Worm (Caenorhabditis elegans) whole organism, L2 larva: ENCODE results near the gene Y64G10A.10.

ENCODE experiments used
- ZK546.5 ChIP-seq: sonication (generic microtip); optimal IDR thresholded peaks from 2 replicates; lab custom pipeline; 2017; ENCODE audit warnings: missing biosample characterization, missing genetic modification characterization
- alr-1 ChIP-seq: fragments of 150-350 bp; optimal IDR thresholded peaks from 2 replicates; lab custom pipeline; 2014; ENCODE audit warnings: missing biosample characterization, missing genetic modification characterization
- egl-27 ChIP-seq: sonication (generic microtip); optimal IDR thresholded peaks from 3 replicates; lab custom pipeline; 2017; ENCODE audit warnings: missing biosample characterization, missing genetic modification reagents, missing genetic modification characterization
- elt-1 ChIP-seq: fragments of 150-350 bp; optimal IDR thresholded peaks from 2 replicates; lab custom pipeline; 2014; ENCODE audit warnings: missing biosample characterization, missing genetic modification characterization
- lin-13 ChIP-seq: fragments of 150-350 bp; optimal IDR thresholded peaks from 2 replicates; lab custom pipeline; 2014; ENCODE audit warnings: missing biosample characterization, missing genetic modification reagents, missing genetic modification characterization
- mdl-1 ChIP-seq, 2 experiments: fragments of 150-350 bp in 1 of 2; sonication (generic microtip) in 1 of 2; optimal IDR thresholded peaks; 2 replicates each; lab custom pipeline; 2017; ENCODE audit warnings: missing biosample characterization in 2 of 2, missing genetic modification characterization in 2 of 2
- nhr-10 ChIP-seq: sonication (generic microtip); optimal IDR thresholded peaks from 2 replicates; lab custom pipeline; 2017; ENCODE audit warnings: missing biosample characterization, missing genetic modification characterization
- skn-1 ChIP-seq: sonication (generic microtip); optimal IDR thresholded peaks from 2 replicates; lab custom pipeline; 2017; ENCODE audit warnings: missing biosample characterization, missing genetic modification characterization
- unc-62 ChIP-seq: fragments of 150-350 bp; optimal IDR thresholded peaks from 2 replicates; lab custom pipeline; 2014; ENCODE audit warnings: missing biosample characterization, missing genetic modification reagents, missing genetic modification characterization
- ztf-4 ChIP-seq: fragments of 150-350 bp; optimal IDR thresholded peaks from 2 replicates; lab custom pipeline; 2014; ENCODE audit warnings: missing biosample characterization, missing genetic modification characterization

DNA sequence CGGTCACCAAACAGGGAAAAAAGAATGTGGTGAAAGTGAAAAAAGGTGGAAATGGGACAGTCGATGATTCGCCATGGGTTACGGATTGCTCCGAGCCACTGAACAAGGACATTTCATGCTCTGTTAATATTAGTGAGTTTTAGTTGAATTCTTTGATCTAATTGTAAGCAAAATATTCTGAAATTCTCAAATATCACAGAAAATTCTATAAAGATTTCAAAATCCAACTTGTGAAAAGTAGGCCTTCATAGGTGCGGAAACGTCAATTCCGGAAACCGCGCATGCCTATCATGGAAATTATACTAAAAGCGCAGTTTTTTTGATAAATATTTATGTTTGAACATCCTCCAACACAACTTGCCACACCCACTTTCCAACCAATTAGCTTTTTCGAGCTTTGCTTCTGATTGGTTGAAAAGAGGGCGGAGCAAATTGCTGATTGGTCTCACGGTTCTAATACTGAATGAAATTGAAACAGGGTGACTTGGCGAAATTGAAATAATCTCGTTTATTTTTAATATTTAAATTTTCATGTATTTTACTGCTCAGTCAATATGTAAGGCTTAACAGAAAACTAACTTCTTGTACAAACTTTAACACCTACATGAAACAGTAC, 35.6 kb upstream of the Y64G10A.10 start:
- TF ChIP-seq skn-1 (tag; lab: Kevin White, UChicago) (no peak), lin-13 (GFP tag; lab: Kevin White, UChicago) (no peak), elt-1 (tag; lab: Kevin White, UChicago) (no peak), unc-62 (no peak), nhr-10 (no peak), egl-27 (tag; lab: Kevin White, UChicago) (no peak), ztf-4 (tag; lab: Kevin White, UChicago) (no peak), mdl-1 (tag; optimal IDR thresholded peaks at IDR 0.05; lab: Kevin White, UChicago) (no peak), ZK546.5 (tag; lab: Kevin White, UChicago) (no peak), alr-1 (tag; lab: Kevin White, UChicago) (no peak)
